Fruit fly (Drosophila melanogaster) whole organism, adult: Measurements from ENCODE around the gene CycH.

Experiments
- CG14711 ChIP-seq: fragments of 200-800 bp; sonication (Bioruptor generic); optimal IDR thresholded peaks from 2 replicates; lab custom pipeline; 2018; ENCODE audit warnings: missing biosample characterization, mild to moderate bottlenecking, missing genetic modification characterization, moderate library complexity
- CG5204 ChIP-seq: fragments of 200-800 bp; sonication (Bioruptor generic); optimal IDR thresholded peaks from 2 replicates; lab custom pipeline; 2016; ENCODE audit warnings: missing biosample characterization, missing genetic modification characterization
- Clk ChIP-seq: fragments of 200-800 bp; sonication (Bioruptor generic); optimal IDR thresholded peaks from 2 replicates; lab custom pipeline; 2017; ENCODE audit warnings: missing biosample characterization, missing genetic modification characterization
- Crg-1 ChIP-seq: fragments of 200-800 bp; sonication (Bioruptor generic); optimal IDR thresholded peaks from 2 replicates; lab custom pipeline; 2016; ENCODE audit warnings: missing biosample characterization, missing genetic modification characterization
- Hr96 ChIP-seq: fragments of 200-800 bp; sonication (Bioruptor generic); optimal IDR thresholded peaks from 2 replicates; lab custom pipeline; 2016; ENCODE audit warnings: missing biosample characterization, missing genetic modification characterization
- cnc ChIP-seq, 2 experiments: fragments of >200 bp; optimal IDR thresholded peaks; 2 replicates each; lab custom pipeline; 2017
- kay ChIP-seq: fragments of 200-800 bp; sonication (Bioruptor generic); peaks from one replicate; lab custom pipeline; 2016; ENCODE audit warnings: missing biosample characterization, missing genetic modification characterization, borderline replicate concordance
- ovo ChIP-seq: fragments of 200-800 bp; sonication (Bioruptor generic); optimal IDR thresholded peaks from 2 replicates; lab custom pipeline; 2016; ENCODE audit warnings: missing biosample characterization, missing genetic modification characterization
- tj ChIP-seq: fragments of 200-800 bp; sonication (Bioruptor generic); optimal IDR thresholded peaks from 3 replicates; lab custom pipeline; 2017; ENCODE audit warnings: missing biosample characterization, mild to moderate bottlenecking, missing genetic modification characterization, moderate library complexity
- toe ChIP-seq: fragments of 200-800 bp; sonication (Bioruptor generic); optimal IDR thresholded peaks from 2 replicates; lab custom pipeline; 2016; ENCODE audit warnings: missing biosample characterization, missing genetic modification characterization

dm6 chr3L:21871804-21872203 lies 50.0 kb downstream of the CycH start:
- TF ChIP-seq cnc (optimal IDR thresholded peaks at IDR 0.05; lab: Kevin White, UChicago): no peak
- no peak for TF ChIP-seq toe (GFP tag; lab: Kevin White, UChicago)
- TF ChIP-seq ovo: no peak
- TF ChIP-seq kay (GFP tag; lab: Kevin White, UChicago): no peak
- no peak for TF ChIP-seq Crg-1 (GFP tag; lab: Kevin White, UChicago)
- no peak for TF ChIP-seq CG5204
- no peak for TF ChIP-seq Hr96 (GFP tag; lab: Kevin White, UChicago)
- no peak for TF ChIP-seq Clk (GFP tag; lab: Kevin White, UChicago)
- TF ChIP-seq tj (GFP tag; lab: Kevin White, UChicago): no peak
- no peak for TF ChIP-seq CG14711
